Fruit fly (Drosophila melanogaster) whole organism, embryonic: Measurements from ENCODE around the gene CG33941.

Experiments
- Adf1 ChIP-seq: fragments of 200-800 bp; sonication (Bioruptor generic); IDR thresholded peaks from 2 replicates; pipeline ENCODE4 v1.3.6; 2022; ENCODE audit warnings: missing biosample characterization, missing genetic modification characterization
- Bgb ChIP-seq: fragments of 200-800 bp; sonication (Bioruptor generic); IDR thresholded peaks from 2 replicates; pipeline ENCODE4 v1.3.6; 2022; ENCODE audit warnings: missing biosample characterization, missing genetic modification characterization; ENCODE audit not compliant: partially characterized antibody
- CG10321 ChIP-seq: fragments of 200-800 bp; sonication (Bioruptor generic); IDR thresholded peaks from 2 replicates; pipeline ENCODE4 v1.3.6; 2022; ENCODE audit warnings: missing biosample characterization, missing genetic modification characterization
- CG10565 ChIP-seq: fragments of 200-800 bp; sonication (Bioruptor generic); optimal IDR thresholded peaks from 3 replicates; lab custom pipeline; 2016; ENCODE audit warnings: missing biosample characterization, mild to moderate bottlenecking, missing genetic modification characterization
- CG12104 ChIP-seq: fragments of 200-800 bp; sonication (Bioruptor generic); optimal IDR thresholded peaks from 3 replicates; lab custom pipeline; 2016; ENCODE audit warnings: missing biosample characterization, missing genetic modification characterization
- CG13287 ChIP-seq: fragments of 200-800 bp; sonication (Bioruptor generic); IDR thresholded peaks from 2 replicates; pipeline ENCODE4 v1.3.6; 2022; ENCODE audit warnings: missing biosample characterization, missing genetic modification characterization; ENCODE audit not compliant: partially characterized antibody
- CG15479 ChIP-seq: fragments of 200-800 bp; sonication (Bioruptor generic); optimal IDR thresholded peaks from 3 replicates; lab custom pipeline; 2019; ENCODE audit warnings: missing biosample characterization, mild to moderate bottlenecking, missing genetic modification characterization, moderate library complexity
- CG15514 ChIP-seq: fragments of 200-800 bp; sonication (Bioruptor generic); optimal IDR thresholded peaks from 3 replicates; lab custom pipeline; 2017; ENCODE audit warnings: missing biosample characterization, missing genetic modification characterization, mild to moderate bottlenecking, moderate library complexity, missing genetic modification reagents
- CG17359 ChIP-seq: fragments of 200-800 bp; sonication (Bioruptor generic); optimal IDR thresholded peaks from 3 replicates; lab custom pipeline; 2018; ENCODE audit warnings: missing biosample characterization, mild to moderate bottlenecking, missing genetic modification characterization, moderate library complexity
- CG17612 ChIP-seq: fragments of 200-800 bp; sonication (Bioruptor generic); IDR thresholded peaks from 2 replicates; pipeline ENCODE4 v1.3.6; 2022; ENCODE audit warnings: missing biosample characterization, missing genetic modification characterization
- CG1832 ChIP-seq: fragments of 200-800 bp; sonication (Bioruptor generic); optimal IDR thresholded peaks from 2 replicates; lab custom pipeline; 2017; ENCODE audit warnings: missing biosample characterization, mild to moderate bottlenecking, missing genetic modification characterization, inconsistent platforms
- CG18599 ChIP-seq: fragments of 200-800 bp; sonication (Bioruptor generic); optimal IDR thresholded peaks from 3 replicates; lab custom pipeline; 2017; ENCODE audit warnings: missing biosample characterization, missing genetic modification characterization, mild to moderate bottlenecking, moderate library complexity, missing genetic modification reagents
- CG2199 ChIP-seq: fragments of 200-800 bp; sonication (Bioruptor generic); IDR thresholded peaks from 3 replicates; pipeline ENCODE4 v1.3.6; 2022; ENCODE audit warnings: missing biosample characterization, missing genetic modification characterization
- CG3163 ChIP-seq: fragments of 200-800 bp; sonication (Bioruptor generic); optimal IDR thresholded peaks from 3 replicates; lab custom pipeline; 2016; ENCODE audit warnings: missing biosample characterization, missing genetic modification characterization
- CG32532 ChIP-seq: fragments of 200-800 bp; sonication (Bioruptor generic); IDR thresholded peaks from 2 replicates; pipeline ENCODE4 v1.3.6; 2022; ENCODE audit warnings: missing biosample characterization, missing genetic modification characterization
- CG5245 ChIP-seq: fragments of 200-800 bp; sonication (Bioruptor generic); optimal IDR thresholded peaks from 3 replicates; lab custom pipeline; 2016; ENCODE audit warnings: missing biosample characterization, missing genetic modification characterization
- CG6175 ChIP-seq: fragments of 200-800 bp; sonication (Bioruptor generic); IDR thresholded peaks from 3 replicates; pipeline ENCODE4 v1.3.6; 2022; ENCODE audit warnings: missing biosample characterization, missing genetic modification characterization
- CG6689 ChIP-seq: fragments of 200-800 bp; sonication (Bioruptor generic); IDR thresholded peaks from 2 replicates; pipeline ENCODE4 v1.3.6; 2022; ENCODE audit warnings: missing biosample characterization, missing genetic modification characterization
- CG8765 ChIP-seq: fragments of 200-800 bp; sonication (Bioruptor generic); IDR thresholded peaks from 2 replicates; pipeline ENCODE4 v1.3.6; 2022; ENCODE audit warnings: missing biosample characterization, missing genetic modification characterization
- CG9215 ChIP-seq: fragments of 200-800 bp; sonication (Bioruptor generic); IDR thresholded peaks from 2 replicates; pipeline ENCODE4 v1.3.6; 2022; ENCODE audit warnings: missing biosample characterization, missing genetic modification characterization
- CG9727 ChIP-seq: fragments of 200-800 bp; sonication (Bioruptor generic); optimal IDR thresholded peaks from 3 replicates; lab custom pipeline; 2017; ENCODE audit warnings: missing biosample characterization, mild to moderate bottlenecking, missing genetic modification characterization
- Deaf1 ChIP-seq: fragments of 200-800 bp; optimal IDR thresholded peaks from 3 replicates; lab custom pipeline; 2019; ENCODE audit warnings: missing biosample characterization, mild to moderate bottlenecking, missing genetic modification characterization, moderate library complexity
- Ets65A ChIP-seq: fragments of 200-800 bp; sonication (Bioruptor generic); peaks from one replicate; lab custom pipeline; 2016; ENCODE audit warnings: missing biosample characterization, missing genetic modification characterization
- Fer1 ChIP-seq: fragments of 200-800 bp; sonication (Bioruptor generic); optimal IDR thresholded peaks from 2 replicates; lab custom pipeline; 2017; ENCODE audit warnings: missing biosample characterization, mild to moderate bottlenecking, missing genetic modification characterization
- Hsf ChIP-seq: fragments of 200-800 bp; sonication (Bioruptor generic); optimal IDR thresholded peaks from 3 replicates; lab custom pipeline; 2016; ENCODE audit warnings: missing biosample characterization, missing genetic modification characterization
- Kr ChIP-seq: fragments of 200-800 bp; sonication (Bioruptor generic); optimal IDR thresholded peaks from 2 replicates; lab custom pipeline; 2017; ENCODE audit warnings: missing biosample characterization, mild to moderate bottlenecking, missing genetic modification characterization
- MBD-R2 ChIP-seq: fragments of 200-800 bp; sonication (Bioruptor generic); IDR thresholded peaks from 2 replicates; pipeline ENCODE4 v1.3.6; 2022; ENCODE audit warnings: missing biosample characterization, missing genetic modification characterization
- Neu2 ChIP-seq: fragments of 200-800 bp; sonication (Bioruptor generic); optimal IDR thresholded peaks from 3 replicates; lab custom pipeline; 2016; ENCODE audit warnings: missing biosample characterization, missing genetic modification characterization, borderline replicate concordance
- Nf-YB ChIP-seq: fragments of 200-800 bp; sonication (Bioruptor generic); optimal IDR thresholded peaks from 3 replicates; lab custom pipeline; 2019; ENCODE audit warnings: missing biosample characterization, mild to moderate bottlenecking, missing genetic modification characterization, moderate library complexity
- Pdp1 ChIP-seq, 2 experiments: fragments of 200-800 bp; sonication (Bioruptor generic); optimal IDR thresholded peaks; 3 replicates each; lab custom pipeline; 2016; ENCODE audit warnings: missing biosample characterization in 2 of 2, missing genetic modification characterization in 2 of 2, mild to moderate bottlenecking in 1 of 2, moderate library complexity in 1 of 2
- Rx ChIP-seq: fragments of 200-800 bp; sonication (Bioruptor generic); IDR thresholded peaks from 2 replicates; pipeline ENCODE4 v1.3.6; 2022; ENCODE audit warnings: missing biosample characterization, missing genetic modification characterization
- Sry-β ChIP-seq: fragments of 200-800 bp; sonication (Bioruptor generic); optimal IDR thresholded peaks from 2 replicates; lab custom pipeline; 2018; ENCODE audit warnings: missing biosample characterization, mild to moderate bottlenecking, missing genetic modification characterization, moderate library complexity
- ac ChIP-seq: fragments of 200-800 bp; sonication (Bioruptor generic); optimal IDR thresholded peaks from 3 replicates; lab custom pipeline; 2017; ENCODE audit warnings: missing biosample characterization, mild to moderate bottlenecking, missing genetic modification characterization
- az2 ChIP-seq: fragments of 200-800 bp; sonication (Bioruptor generic); optimal IDR thresholded peaks from 3 replicates; lab custom pipeline; 2016; ENCODE audit warnings: missing biosample characterization, missing genetic modification characterization
- chinmo ChIP-seq: fragments of 200-800 bp; sonication (Bioruptor generic); IDR thresholded peaks from 4 replicates; pipeline ENCODE4 v1.3.6; 2022; ENCODE audit warnings: missing biosample characterization, missing genetic modification characterization; ENCODE audit not compliant: partially characterized antibody
- crol ChIP-seq: fragments of 200-800 bp; sonication (Bioruptor generic); IDR thresholded peaks from 2 replicates; pipeline ENCODE4 v1.3.6; 2022; ENCODE audit warnings: missing biosample characterization, missing genetic modification characterization
- eve ChIP-seq, 2 experiments: fragments of >200 bp; optimal IDR thresholded peaks; 2 replicates each; lab custom pipeline; 2017; ENCODE audit warnings: missing biosample characterization in 2 of 2, missing genetic modification characterization in 2 of 2
- gcm ChIP-seq: fragments of 200-800 bp; sonication (Bioruptor generic); optimal IDR thresholded peaks from 2 replicates; lab custom pipeline; 2019; ENCODE audit warnings: missing biosample characterization, mild to moderate bottlenecking, missing genetic modification characterization, moderate library complexity
- grn ChIP-seq: fragments of 200-800 bp; sonication (Bioruptor generic); optimal IDR thresholded peaks from 3 replicates; lab custom pipeline; 2017; ENCODE audit warnings: missing biosample characterization, missing genetic modification characterization
- ken ChIP-seq: fragments of 200-800 bp; sonication (Bioruptor generic); IDR thresholded peaks from 3 replicates; pipeline ENCODE4 v1.3.6; 2022; ENCODE audit warnings: missing biosample characterization, missing genetic modification characterization
- nerfin-1 ChIP-seq: fragments of 200-800 bp; sonication (Bioruptor generic); optimal IDR thresholded peaks from 3 replicates; lab custom pipeline; 2019; ENCODE audit warnings: missing biosample characterization, mild to moderate bottlenecking, missing genetic modification characterization, moderate library complexity
- oc ChIP-seq: fragments of 200-800 bp; sonication (Bioruptor generic); optimal IDR thresholded peaks from 2 replicates; lab custom pipeline; 2018; ENCODE audit warnings: missing biosample characterization, mild to moderate bottlenecking, missing genetic modification characterization, moderate library complexity
- so ChIP-seq: fragments of 200-800 bp; sonication (Bioruptor generic); IDR thresholded peaks from 3 replicates; pipeline ENCODE4 v1.3.6; 2022; ENCODE audit warnings: missing biosample characterization, missing genetic modification characterization
- unc-4 ChIP-seq: fragments of 200-800 bp; sonication (Bioruptor generic); IDR thresholded peaks from 2 replicates; pipeline ENCODE4 v1.3.6; 2022; ENCODE audit warnings: missing biosample characterization, missing genetic modification characterization; ENCODE audit not compliant: partially characterized antibody
- zen2 ChIP-seq: fragments of 200-800 bp; sonication (Bioruptor generic); IDR thresholded peaks from 3 replicates; pipeline ENCODE4 v1.3.6; 2022; ENCODE audit warnings: missing biosample characterization, missing genetic modification characterization; ENCODE audit not compliant: partially characterized antibody

The CG33941 gene

DNA sequence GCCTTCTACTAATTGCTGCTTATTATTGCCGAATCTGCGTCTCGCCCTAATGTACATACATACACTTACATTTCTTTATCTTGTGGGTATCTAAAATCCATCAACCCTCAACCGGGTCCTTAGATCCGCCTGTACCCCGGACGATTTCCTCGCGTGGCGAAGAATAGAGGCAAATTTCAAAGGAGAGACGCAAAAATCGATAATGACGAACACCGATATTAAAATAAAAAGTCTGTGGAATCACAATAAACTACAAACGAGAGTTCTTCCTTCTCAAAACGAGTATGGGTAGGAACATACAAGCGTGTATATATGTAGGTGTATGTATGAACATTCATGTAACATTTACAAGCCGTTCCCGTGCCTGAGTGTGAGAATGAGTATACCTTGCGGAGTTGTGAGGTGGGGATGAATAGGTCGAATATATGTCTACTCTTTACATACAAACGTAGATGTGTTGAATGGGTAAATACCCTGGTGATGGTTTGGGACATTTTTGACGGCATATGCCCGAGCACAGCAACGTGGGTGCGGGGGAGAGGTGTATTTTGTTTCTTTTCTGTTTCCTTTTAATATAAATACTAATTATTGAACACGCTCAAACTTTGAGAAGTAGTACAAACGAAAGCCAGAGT lies 38.8 kb downstream of the CG33941 start (continued):
- TF ChIP-seq CG17359 (tag; lab: Kevin White, UChicago) (no peak), grn (GFP tag; lab: Kevin White, UChicago) (no peak), CG3163 (GFP tag; lab: Kevin White, UChicago) (no peak), CG5245 (no peak), Hsf (GFP tag; lab: Kevin White, UChicago) (no peak), CG18599 (GFP tag; lab: Kevin White, UChicago) (peak; percentile 8), MBD-R2 (GFP tag; lab: Robert Waterston, UW) (no peak), ac (GFP tag; lab: Kevin White, UChicago) (no peak), eve (GFP tag; optimal IDR thresholded peaks at IDR 0.05; lab: Kevin White, UChicago) (peak in 1 of 2 experiments; percentile 53), ken (GFP tag; lab: Robert Waterston, UW) (no peak)

DNA sequence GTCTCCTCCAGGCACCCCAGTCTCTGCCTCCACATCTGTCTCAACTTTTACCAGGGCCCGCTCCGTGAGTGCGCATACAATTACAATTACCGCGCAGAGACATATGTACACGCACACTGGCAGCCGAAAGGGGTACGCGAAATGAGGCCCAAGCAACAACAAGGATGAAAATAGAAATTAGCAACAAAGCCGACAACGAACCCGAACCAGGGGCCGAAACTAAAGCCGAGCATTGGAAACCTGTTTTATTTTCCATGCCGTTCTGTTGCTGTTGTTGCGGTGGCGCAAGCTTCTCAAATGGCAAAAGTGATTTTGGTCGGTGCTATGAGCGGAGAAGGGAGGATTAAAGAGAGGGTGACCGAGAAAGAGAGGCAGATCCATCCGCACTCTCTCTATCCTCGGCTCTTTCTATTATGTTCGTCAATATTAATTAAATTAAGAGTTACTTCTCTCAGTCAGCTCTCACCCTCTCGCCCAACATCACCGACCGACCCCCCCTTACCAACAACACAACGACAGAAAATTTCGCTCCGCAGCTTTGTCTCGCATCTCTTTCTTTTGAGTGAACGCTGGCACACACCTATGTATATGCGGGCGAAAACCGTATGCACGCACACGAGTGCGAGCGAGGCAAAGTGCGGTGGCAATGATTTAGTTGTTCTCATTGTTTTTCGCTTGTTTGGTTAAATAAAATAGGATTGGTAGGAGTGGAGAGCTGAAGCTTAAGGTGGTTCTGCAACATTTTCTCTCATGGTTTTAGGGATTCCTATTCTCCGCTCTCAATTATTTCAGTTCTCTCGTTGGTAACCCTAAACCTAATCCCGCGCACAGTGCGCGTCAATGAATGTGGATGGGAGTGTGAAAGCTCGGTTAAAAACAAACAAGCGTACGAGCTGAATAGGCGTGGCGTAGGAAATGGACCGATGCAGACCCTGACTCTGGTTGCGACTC lies 40.2 kb downstream of the CG33941 start:
- TF ChIP-seq Fer1 (GFP tag; lab: Kevin White, UChicago) (peak; percentile 7), Rx (no peak), CG9215 (GFP tag; lab: Robert Waterston, UW) (no peak), CG10565 (GFP tag; lab: Kevin White, UChicago) (no peak), unc-4 (GFP tag; lab: Robert Waterston, UW) (0 out of 2 replicates have a peak, but pooled peaks have one; percentile 13), CG15479 (peak; percentile 66), CG32532 (GFP tag; lab: Robert Waterston, UW) (peak; percentile 52; the same call in 1 of the 2 replicates), CG18599 (GFP tag; lab: Kevin White, UChicago) (peak; percentile 50), crol (GFP tag; lab: Robert Waterston, UW) (peak; percentile 98), CG9727 (no peak), CG12104 (GFP tag; lab: Kevin White, UChicago) (no peak), CG10321 (GFP tag; lab: Robert Waterston, UW) (peak; percentile 71), CG8765 (GFP tag; lab: Robert Waterston, UW) (no peak), CG2199 (GFP tag; lab: Robert Waterston, UW) (peak; percentile 77; the same call in 1 of the 3 replicates), nerfin-1 (tag; lab: Kevin White, UChicago) (peak; percentile 7), CG17612 (GFP tag; lab: Robert Waterston, UW) (no peak), oc (tag; lab: Kevin White, UChicago) (peak; percentile 69), CG6689 (peak; percentile 91), gcm (peak; percentile 92), CG1832 (peak; percentile 85), Adf1 (GFP tag; lab: Robert Waterston, UW) (peak; percentile 48; the same call in 1 of the 2 replicates), Kr (GFP tag; lab: Kevin White, UChicago) (peak; percentile 74), Deaf1 (peak; percentile 94), chinmo (GFP tag; lab: Robert Waterston, UW) (peak; percentile 70; the same call in 1 of the 4 replicates), Sry-β (GFP tag; lab: Kevin White, UChicago) (no peak), Nf-YB (peak; percentile 93), Neu2 (GFP tag; lab: Kevin White, UChicago) (no peak), zen2 (GFP tag; lab: Robert Waterston, UW) (peak; percentile 55; the same call in 1 of the 3 replicates), Bgb (GFP tag; lab: Robert Waterston, UW) (peak; percentile 41; the same call in 1 of the 2 replicates), Pdp1 (GFP tag; optimal IDR thresholded peaks at IDR 0.05; lab: Kevin White, UChicago) (no peak), CG15514 (GFP tag; lab: Kevin White, UChicago) (no peak), az2 (GFP tag; lab: Kevin White, UChicago) (no peak), CG13287 (GFP tag; lab: Robert Waterston, UW) (0 out of 2 replicates have a peak, but pooled peaks have one; percentile 29), CG6175 (GFP tag; lab: Robert Waterston, UW) (0 out of 3 replicates have a peak, but pooled peaks have one; percentile 23), Ets65A (GFP tag; lab: Kevin White, UChicago) (peak; percentile 54), so (GFP tag; lab: Robert Waterston, UW) (no peak)
